In the genomic region with DNA sequence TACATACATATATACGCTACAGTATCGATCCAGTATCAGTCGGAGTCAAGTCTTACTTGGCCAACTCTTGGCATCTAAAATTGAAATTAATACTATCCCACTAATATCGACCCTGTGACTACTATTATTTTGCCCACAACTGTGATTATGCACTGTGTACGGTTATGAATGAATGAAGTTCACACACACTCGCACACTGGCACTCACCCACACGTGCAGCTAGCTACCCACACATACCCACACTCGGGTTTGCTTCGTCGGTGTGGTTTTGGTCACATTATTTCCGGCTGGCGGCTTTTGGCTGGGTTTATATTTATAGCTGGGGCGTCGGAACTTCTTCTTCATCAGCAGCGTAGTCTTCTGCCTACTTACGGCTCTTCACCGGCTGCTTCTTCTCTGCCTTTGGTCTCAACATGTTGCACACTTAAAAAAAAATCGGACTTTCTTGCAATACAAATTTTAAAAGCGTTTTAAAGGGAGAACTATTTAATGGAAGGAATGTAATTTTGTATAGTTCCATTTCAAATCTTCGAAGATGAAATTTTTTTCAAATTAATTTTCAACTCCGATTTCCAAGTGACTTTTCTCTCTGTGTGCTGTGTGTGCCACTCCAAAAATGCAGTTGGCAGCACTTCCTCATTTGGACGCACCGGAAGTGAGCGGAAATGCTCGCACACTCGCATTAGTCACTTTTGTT, we compare ENCODE assay signal across 1 fruit fly cellular context.
TF ChIP-seq lines count a peak whose summit lies in the region.

No protein-coding gene starts in this region.

TF ChIP-seq in whole organism, embryonic, 481 proteins besides CTCF, POLR2A, EP300 and RAD21 (continued from another document and continues in another):
- peak; percentile 87 for TF ChIP-seq Mrtf (GFP tag; IDR thresholded peaks at IDR 0.05; lab: Robert Waterston, UW)
- no peak for TF ChIP-seq CG13894 (tag; optimal IDR thresholded peaks at IDR 0.05; lab: Kevin White, UChicago)
- TF ChIP-seq caup (GFP tag; optimal IDR thresholded peaks at IDR 0.05; lab: Kevin White, UChicago; ENCODE audit: severe bottlenecking): peak; percentile 73
- peak in 1 of 3 experiments; percentile 96 for TF ChIP-seq lola (GFP tag; optimal IDR thresholded peaks at IDR 0.05; lab: Kevin White, UChicago)
- peak; percentile 70 to 98 for TF ChIP-seq bsh (GFP tag; optimal IDR thresholded peaks at IDR 0.05; lab: Kevin White, UChicago)
- peak in 1 of 2 experiments; percentile 12 for TF ChIP-seq tll (GFP tag; optimal IDR thresholded peaks at IDR 0.05; lab: Kevin White, UChicago)
- TF ChIP-seq sob (GFP tag; IDR thresholded peaks at IDR 0.05; lab: Robert Waterston, UW): peak; percentile 80; the same call in 1 of the 2 replicates
- TF ChIP-seq CG12769 (tag; optimal IDR thresholded peaks at IDR 0.05; lab: Kevin White, UChicago): peak; percentile 47
- peak; percentile 93 for TF ChIP-seq CG32772 (GFP tag; IDR thresholded peaks at IDR 0.05; lab: Robert Waterston, UW)
- TF ChIP-seq CG30431 (GFP tag; optimal IDR thresholded peaks at IDR 0.05; lab: Kevin White, UChicago): peak; percentile 91
- TF ChIP-seq Vsx1 (GFP tag; optimal IDR thresholded peaks at IDR 0.05; lab: Kevin White, UChicago): peak; percentile 80
- TF ChIP-seq Nf-YB (GFP tag; optimal IDR thresholded peaks at IDR 0.05; lab: Kevin White, UChicago): peak; percentile 76
- no peak for TF ChIP-seq Dp (GFP tag; optimal IDR thresholded peaks at IDR 0.05; lab: Kevin White, UChicago)
- peak; percentile 93 for TF ChIP-seq CG8290 (GFP tag; optimal IDR thresholded peaks at IDR 0.05; lab: Kevin White, UChicago)
- TF ChIP-seq CG8290 (tag; optimal IDR thresholded peaks at IDR 0.05; lab: Kevin White, UChicago): peak; percentile 35 to 76
- peak; percentile 93 for TF ChIP-seq Atf3 (GFP tag; optimal IDR thresholded peaks at IDR 0.05; lab: Kevin White, UChicago)
- TF ChIP-seq CG14441 (GFP tag; IDR thresholded peaks at IDR 0.05; lab: Robert Waterston, UW): peak; percentile 87
- TF ChIP-seq tap (tag; optimal IDR thresholded peaks at IDR 0.05; lab: Kevin White, UChicago): peak; percentile 91
- TF ChIP-seq CG12219 (GFP tag; optimal IDR thresholded peaks at IDR 0.05; lab: Kevin White, UChicago): peak; percentile 90
- TF ChIP-seq cwo (GFP tag; optimal IDR thresholded peaks at IDR 0.05; lab: Kevin White, UChicago): peak; percentile 39
- no peak for TF ChIP-seq CG34376 (GFP tag; optimal IDR thresholded peaks at IDR 0.05; lab: Kevin White, UChicago)
- TF ChIP-seq hb (GFP tag; IDR thresholded peaks at IDR 0.05; lab: Robert Waterston, UW; ENCODE audit: partially characterized antibody): no peak
- TF ChIP-seq ind (GFP tag; optimal IDR thresholded peaks at IDR 0.05; lab: Kevin White, UChicago): peak; percentile 89
- TF ChIP-seq Optix (GFP tag; IDR thresholded peaks at IDR 0.05; lab: Robert Waterston, UW): peak; percentile 89
- peak; percentile 93 for TF ChIP-seq CG1529 (GFP tag; optimal IDR thresholded peaks at IDR 0.05; lab: Kevin White, UChicago)
- TF ChIP-seq peb (GFP tag; IDR thresholded peaks at IDR 0.05; lab: Robert Waterston, UW): peak; percentile 85
- peak; percentile 91 for TF ChIP-seq CHES-1-like (GFP tag; optimal IDR thresholded peaks at IDR 0.05; lab: Kevin White, UChicago)
- peak; percentile 92 for TF ChIP-seq bab2 (GFP tag; optimal IDR thresholded peaks at IDR 0.05; lab: Kevin White, UChicago)
- TF ChIP-seq CG10565 (GFP tag; optimal IDR thresholded peaks at IDR 0.05; lab: Kevin White, UChicago): peak; percentile 70
- TF ChIP-seq CG12391 (tag; optimal IDR thresholded peaks at IDR 0.05; lab: Kevin White, UChicago): peak; percentile 95
- TF ChIP-seq CG17568 (GFP tag; optimal IDR thresholded peaks at IDR 0.05; lab: Kevin White, UChicago): peak; percentile 86
- TF ChIP-seq maf-S (GFP tag; optimal IDR thresholded peaks at IDR 0.05; lab: Kevin White, UChicago): peak; percentile 77
- TF ChIP-seq psq (GFP tag; optimal IDR thresholded peaks at IDR 0.05; lab: Kevin White, UChicago): peak; percentile 80
- TF ChIP-seq schlank (tag; optimal IDR thresholded peaks at IDR 0.05; lab: Kevin White, UChicago): peak; percentile 1
- no peak for TF ChIP-seq lov (optimal IDR thresholded peaks at IDR 0.05; lab: Kevin White, UChicago)
- TF ChIP-seq lov (GFP tag; IDR thresholded peaks at IDR 0.05; lab: Robert Waterston, UW): peak; percentile 96
- TF ChIP-seq CG7372 (GFP tag; IDR thresholded peaks at IDR 0.05; lab: Robert Waterston, UW): peak; percentile 68
- peak; percentile 73 for TF ChIP-seq ERR (GFP tag; optimal IDR thresholded peaks at IDR 0.05; lab: Kevin White, UChicago)
- TF ChIP-seq Doc3 (GFP tag; IDR thresholded peaks at IDR 0.05; lab: Robert Waterston, UW; ENCODE audit: partially characterized antibody): no peak
- TF ChIP-seq Nf-YA (GFP tag; IDR thresholded peaks at IDR 0.05; lab: Robert Waterston, UW): peak; percentile 87
- TF ChIP-seq Ets97D (GFP tag; optimal IDR thresholded peaks at IDR 0.05; lab: Kevin White, UChicago): peak; percentile 76
- peak; percentile 92 for TF ChIP-seq gce (GFP tag; IDR thresholded peaks at IDR 0.05; lab: Robert Waterston, UW)
- TF ChIP-seq CG3995 (GFP tag; optimal IDR thresholded peaks at IDR 0.05; lab: Kevin White, UChicago): peak; percentile 14
- no peak for TF ChIP-seq ato (GFP tag; IDR thresholded peaks at IDR 0.05; lab: Robert Waterston, UW; ENCODE audit: partially characterized antibody)
- TF ChIP-seq fd96Cb (tag; optimal IDR thresholded peaks at IDR 0.05; lab: Kevin White, UChicago): peak; percentile 94
- TF ChIP-seq D19B (GFP tag; optimal IDR thresholded peaks at IDR 0.05; lab: Kevin White, UChicago): peak; percentile 25
- peak; percentile 70 for TF ChIP-seq CG11085 (GFP tag; IDR thresholded peaks at IDR 0.05; lab: Robert Waterston, UW)
- peak; percentile 95 for TF ChIP-seq Sox102F (GFP tag; optimal IDR thresholded peaks at IDR 0.05; lab: Kevin White, UChicago)
- TF ChIP-seq Ptx1 (GFP tag; IDR thresholded peaks at IDR 0.05; lab: Robert Waterston, UW): peak; percentile 89
- peak; percentile 60 for TF ChIP-seq CG2120 (GFP tag; optimal IDR thresholded peaks at IDR 0.05; lab: Kevin White, UChicago)
- peak; percentile 94 for TF ChIP-seq Blimp-1 (GFP tag; optimal IDR thresholded peaks at IDR 0.05; lab: Kevin White, UChicago)
- peak; percentile 91 for TF ChIP-seq chn (GFP tag; optimal IDR thresholded peaks at IDR 0.05; lab: Kevin White, UChicago)
- peak; percentile 91 for TF ChIP-seq gcm (GFP tag; optimal IDR thresholded peaks at IDR 0.05; lab: Kevin White, UChicago)
- TF ChIP-seq gt (GFP tag; IDR thresholded peaks at IDR 0.05; lab: Robert Waterston, UW): peak; percentile 82
- peak; percentile 81 for TF ChIP-seq CG12155 (GFP tag; optimal IDR thresholded peaks at IDR 0.05; lab: Kevin White, UChicago)
- peak; percentile 50 for TF ChIP-seq Hand (GFP tag; optimal IDR thresholded peaks at IDR 0.05; lab: Kevin White, UChicago)
- no peak for TF ChIP-seq B-H2 (GFP tag; optimal IDR thresholded peaks at IDR 0.05; lab: Kevin White, UChicago)
- peak; percentile 94 for TF ChIP-seq Xbp1 (GFP tag; optimal IDR thresholded peaks at IDR 0.05; lab: Kevin White, UChicago)
- no peak for TF ChIP-seq Opbp (GFP tag; IDR thresholded peaks at IDR 0.05; lab: Robert Waterston, UW; ENCODE audit: partially characterized antibody)
- peak; percentile 79 to 91 for TF ChIP-seq Hr51 (GFP tag; optimal IDR thresholded peaks at IDR 0.05; lab: Kevin White, UChicago)
- TF ChIP-seq ap (GFP tag; IDR thresholded peaks at IDR 0.05; lab: Robert Waterston, UW): peak; percentile 88
- TF ChIP-seq hbn (GFP tag; IDR thresholded peaks at IDR 0.05; lab: Robert Waterston, UW; ENCODE audit: partially characterized antibody): no peak
- no peak for TF ChIP-seq CG2129 (GFP tag; IDR thresholded peaks at IDR 0.05; lab: Robert Waterston, UW; ENCODE audit: partially characterized antibody)
- TF ChIP-seq CG1233 (GFP tag; optimal IDR thresholded peaks at IDR 0.05; lab: Kevin White, UChicago): peak; percentile 85
- TF ChIP-seq Rfx (GFP tag; IDR thresholded peaks at IDR 0.05; lab: Robert Waterston, UW): peak; percentile 65
- TF ChIP-seq bcd (GFP tag; optimal IDR thresholded peaks at IDR 0.05; lab: Kevin White, UChicago): peak; percentile 87
- TF ChIP-seq ranshi (GFP tag; IDR thresholded peaks at IDR 0.05; lab: Robert Waterston, UW): peak; percentile 82
- TF ChIP-seq Sry-δ (GFP tag; optimal IDR thresholded peaks at IDR 0.05; lab: Kevin White, UChicago): peak; percentile 59
- peak; percentile 86 for TF ChIP-seq CG4730 (GFP tag; IDR thresholded peaks at IDR 0.05; lab: Robert Waterston, UW)
- TF ChIP-seq ATbp (GFP tag; optimal IDR thresholded peaks at IDR 0.05; lab: Kevin White, UChicago): peak; percentile 94
- peak; percentile 82 for TF ChIP-seq twi (tag; optimal IDR thresholded peaks at IDR 0.05; lab: Kevin White, UChicago)
- peak; percentile 94 for TF ChIP-seq Oli (tag; optimal IDR thresholded peaks at IDR 0.05; lab: Kevin White, UChicago)
- TF ChIP-seq CG3065 (GFP tag; optimal IDR thresholded peaks at IDR 0.05; lab: Kevin White, UChicago): peak; percentile 79
- TF ChIP-seq zfh1 (GFP tag; IDR thresholded peaks at IDR 0.05; lab: Robert Waterston, UW): peak; percentile 95
- TF ChIP-seq CG32767 (GFP tag; IDR thresholded peaks at IDR 0.05; lab: Robert Waterston, UW): peak; percentile 92
- peak; percentile 74 for TF ChIP-seq fu2 (GFP tag; optimal IDR thresholded peaks at IDR 0.05; lab: Kevin White, UChicago)
- peak; percentile 76 for TF ChIP-seq sima (GFP tag; optimal IDR thresholded peaks at IDR 0.05; lab: Kevin White, UChicago)
- TF ChIP-seq CG10274 (GFP tag; optimal IDR thresholded peaks at IDR 0.05; lab: Kevin White, UChicago): peak; percentile 73
- TF ChIP-seq stc (GFP tag; IDR thresholded peaks at IDR 0.05; lab: Robert Waterston, UW): peak; percentile 91
- TF ChIP-seq vfl (GFP tag; optimal IDR thresholded peaks at IDR 0.05; lab: Kevin White, UChicago): peak; percentile 28
- TF ChIP-seq CG10267 (tag; optimal IDR thresholded peaks at IDR 0.05; lab: Kevin White, UChicago): peak; percentile 89
- peak; percentile 57 for TF ChIP-seq Jarid2 (GFP tag; optimal IDR thresholded peaks at IDR 0.05; lab: Kevin White, UChicago)
- peak; percentile 82 for TF ChIP-seq CG18599 (GFP tag; optimal IDR thresholded peaks at IDR 0.05; lab: Kevin White, UChicago)
- TF ChIP-seq Dll (GFP tag; IDR thresholded peaks at IDR 0.05; lab: Robert Waterston, UW; ENCODE audit: partially characterized antibody): no peak
- TF ChIP-seq ara (GFP tag; IDR thresholded peaks at IDR 0.05; lab: Robert Waterston, UW): peak; percentile 95
- peak; percentile 90 for TF ChIP-seq sens-2 (GFP tag; IDR thresholded peaks at IDR 0.05; lab: Robert Waterston, UW)
- peak; percentile 90 for TF ChIP-seq CG8765 (GFP tag; IDR thresholded peaks at IDR 0.05; lab: Robert Waterston, UW)
- peak; percentile 77 for TF ChIP-seq pho (GFP tag; optimal IDR thresholded peaks at IDR 0.05; lab: Kevin White, UChicago)
- peak; percentile 96 for TF ChIP-seq trem (tag; optimal IDR thresholded peaks at IDR 0.05; lab: Kevin White, UChicago)
- TF ChIP-seq chm (GFP tag; IDR thresholded peaks at IDR 0.05; lab: Robert Waterston, UW): peak; percentile 92
- peak; percentile 92 for TF ChIP-seq CG1602 (GFP tag; optimal IDR thresholded peaks at IDR 0.05; lab: Kevin White, UChicago)
- peak; percentile 75 for TF ChIP-seq CG3281 (GFP tag; optimal IDR thresholded peaks at IDR 0.05; lab: Kevin White, UChicago)
- peak; percentile 95 for TF ChIP-seq CG9609 (GFP tag; optimal IDR thresholded peaks at IDR 0.05; lab: Kevin White, UChicago)
- peak; percentile 82 to 91 for TF ChIP-seq Pdp1 (GFP tag; optimal IDR thresholded peaks at IDR 0.05; lab: Kevin White, UChicago)
- TF ChIP-seq NFAT (GFP tag; IDR thresholded peaks at IDR 0.05; lab: Robert Waterston, UW): peak; percentile 48; the same call in 1 of the 2 replicates
- no peak; the same call in 1 of the 2 replicates for TF ChIP-seq al (GFP tag; IDR thresholded peaks at IDR 0.05; lab: Robert Waterston, UW)
- peak; percentile 79 for TF ChIP-seq MTF-1 (GFP tag; optimal IDR thresholded peaks at IDR 0.05; lab: Kevin White, UChicago; ENCODE audit: borderline replicate concordance)
- TF ChIP-seq CG4282 (GFP tag; optimal IDR thresholded peaks at IDR 0.05; lab: Kevin White, UChicago): peak; percentile 81
- peak; percentile 82 for TF ChIP-seq wdn (GFP tag; IDR thresholded peaks at IDR 0.05; lab: Robert Waterston, UW)
- peak; percentile 90 for TF ChIP-seq ems (GFP tag; optimal IDR thresholded peaks at IDR 0.05; lab: Kevin White, UChicago)
- TF ChIP-seq dati (GFP tag; IDR thresholded peaks at IDR 0.05; lab: Robert Waterston, UW): peak; percentile 90
- TF ChIP-seq CG1603 (tag; optimal IDR thresholded peaks at IDR 0.05; lab: Kevin White, UChicago): peak; percentile 93
- TF ChIP-seq CG18764 (GFP tag; optimal IDR thresholded peaks at IDR 0.05; lab: Kevin White, UChicago): peak; percentile 87
- TF ChIP-seq PHDP (tag; optimal IDR thresholded peaks at IDR 0.05; lab: Kevin White, UChicago): peak; percentile 89
- TF ChIP-seq usp (GFP tag; optimal IDR thresholded peaks at IDR 0.05; lab: Kevin White, UChicago): no peak
- TF ChIP-seq tin (GFP tag; optimal IDR thresholded peaks at IDR 0.05; lab: Kevin White, UChicago): peak; percentile 92
- peak; percentile 86 for TF ChIP-seq salm (tag; optimal IDR thresholded peaks at IDR 0.05; lab: Kevin White, UChicago)
- TF ChIP-seq CG6175 (GFP tag; IDR thresholded peaks at IDR 0.05; lab: Robert Waterston, UW): peak; percentile 75; the same call in 2 of the 3 replicates
- peak; percentile 87 for TF ChIP-seq CG11723 (GFP tag; optimal IDR thresholded peaks at IDR 0.05; lab: Kevin White, UChicago)
- peak; percentile 87 for TF ChIP-seq dysf (GFP tag; IDR thresholded peaks at IDR 0.05; lab: Robert Waterston, UW)
- peak; percentile 96 for TF ChIP-seq gem (tag; optimal IDR thresholded peaks at IDR 0.05; lab: Kevin White, UChicago)
- peak; percentile 92 for TF ChIP-seq CG5953 (GFP tag; IDR thresholded peaks at IDR 0.05; lab: Robert Waterston, UW)
- peak; percentile 85 for TF ChIP-seq grau (tag; optimal IDR thresholded peaks at IDR 0.05; lab: Kevin White, UChicago)
- TF ChIP-seq CG15073 (GFP tag; optimal IDR thresholded peaks at IDR 0.05; lab: Kevin White, UChicago): peak; percentile 77
- TF ChIP-seq Tbp (GFP tag; optimal IDR thresholded peaks at IDR 0.05; lab: Kevin White, UChicago): no peak
- TF ChIP-seq Bteb2 (GFP tag; optimal IDR thresholded peaks at IDR 0.05; lab: Kevin White, UChicago): peak; percentile 84
- peak; percentile 69 for TF ChIP-seq Elba2 (GFP tag; optimal IDR thresholded peaks at IDR 0.05; lab: Kevin White, UChicago)
- TF ChIP-seq E2f1 (GFP tag; IDR thresholded peaks at IDR 0.05; lab: Robert Waterston, UW): peak; percentile 87
- peak; percentile 94 for TF ChIP-seq gsb-n (tag; optimal IDR thresholded peaks at IDR 0.05; lab: Kevin White, UChicago)
- peak; percentile 84 for TF ChIP-seq Atf6 (GFP tag; IDR thresholded peaks at IDR 0.05; lab: Robert Waterston, UW)
- peak; percentile 86 for TF ChIP-seq CG12236 (GFP tag; optimal IDR thresholded peaks at IDR 0.05; lab: Kevin White, UChicago)
- TF ChIP-seq Aef1 (GFP tag; IDR thresholded peaks at IDR 0.05; lab: Robert Waterston, UW): peak; percentile 79
